Fruit fly (Drosophila melanogaster) whole organism, pupa: ENCODE data around the gene kdn.
A peak's percentile ranks its signal among the peaks of the same experiment; 100 is the strongest.

ENCODE experiments used
- CG10348 ChIP-seq: fragments of 200-800 bp; sonication (Bioruptor generic); IDR thresholded peaks from 2 replicates; pipeline ENCODE4 v1.3.6; 2022; ENCODE audit warnings: missing biosample characterization, missing genetic modification characterization
- CG13204 ChIP-seq: fragments of 200-800 bp; sonication (Bioruptor generic); optimal IDR thresholded peaks from 2 replicates; lab custom pipeline; 2018; ENCODE audit warnings: missing biosample characterization, mild to moderate bottlenecking, missing genetic modification characterization, moderate library complexity
- CG14655 ChIP-seq: fragments of 200-800 bp; sonication (Bioruptor generic); optimal IDR thresholded peaks from 3 replicates; lab custom pipeline; 2017; ENCODE audit warnings: mild to moderate bottlenecking, missing biosample characterization, missing genetic modification reagents, missing genetic modification characterization
- CG17806 ChIP-seq: fragments of 200-800 bp; sonication (Bioruptor generic); optimal IDR thresholded peaks from 2 replicates; lab custom pipeline; 2018; ENCODE audit warnings: missing biosample characterization, mild to moderate bottlenecking, missing genetic modification characterization, moderate library complexity
- CG34367 ChIP-seq: fragments of 200-800 bp; sonication (Bioruptor generic); optimal IDR thresholded peaks from 2 replicates; lab custom pipeline; 2018; ENCODE audit warnings: missing biosample characterization, mild to moderate bottlenecking, missing genetic modification characterization
- CG4496 ChIP-seq: fragments of 200-800 bp; sonication (Bioruptor generic); IDR thresholded peaks from 3 replicates; pipeline ENCODE4 v1.3.6; 2022; ENCODE audit warnings: missing biosample characterization, missing genetic modification characterization
- CG8159 ChIP-seq: fragments of 200-800 bp; sonication (Bioruptor generic); optimal IDR thresholded peaks from 3 replicates; lab custom pipeline; 2018; ENCODE audit warnings: missing biosample characterization, mild to moderate bottlenecking, missing genetic modification characterization, moderate library complexity
- CG9948 ChIP-seq: fragments of 200-800 bp; sonication (Bioruptor generic); optimal IDR thresholded peaks from 2 replicates; lab custom pipeline; 2018; ENCODE audit warnings: missing biosample characterization, mild to moderate bottlenecking, missing genetic modification characterization, moderate library complexity
- Ets98B ChIP-seq: fragments of 200-800 bp; sonication (Bioruptor generic); IDR thresholded peaks from 2 replicates; pipeline ENCODE4 v1.3.6; 2022; ENCODE audit warnings: missing biosample characterization, missing genetic modification characterization
- Pif1B ChIP-seq: fragments of 200-800 bp; sonication (Bioruptor generic); optimal IDR thresholded peaks from 3 replicates; lab custom pipeline; 2016; ENCODE audit warnings: missing biosample characterization, missing genetic modification characterization
- fd96Ca ChIP-seq: fragments of 200-800 bp; sonication (Bioruptor generic); IDR thresholded peaks from 3 replicates; pipeline ENCODE4 v1.3.6; 2022; ENCODE audit warnings: missing biosample characterization, missing genetic modification characterization

- TF ChIP-seq CG4496 (peak; percentile 38; the same call in 1 of the 3 replicates), CG10348 (GFP tag; lab: Robert Waterston, UW) (no peak), CG14655 (GFP tag; lab: Kevin White, UChicago) (no peak), fd96Ca (GFP tag; lab: Robert Waterston, UW) (no peak), Pif1B (no peak), CG34367 (no peak), CG13204 (GFP tag; lab: Kevin White, UChicago) (no peak), CG9948 (tag; lab: Kevin White, UChicago) (no peak), CG17806 (tag; lab: Kevin White, UChicago) (no peak), CG8159 (tag; lab: Kevin White, UChicago) (peak; percentile 10), Ets98B (GFP tag; lab: Robert Waterston, UW) (no peak; the same call in 1 of the 2 replicates)
Measured at dm6 chrX:6346926-6347367, 3.5 kb upstream of the kdn start, which contains the start of gene CG3847.
